Worm (Caenorhabditis elegans): Measurements from ENCODE around the gene R02D5.4.

The R02D5.4 gene

ce11 chrV:14463087-14463486 is 21.4 kb downstream of the R02D5.4 start, which contains the start of gene F08H9.3 (continued):
- TF ChIP-seq ceh-44 (GFP tag; IDR thresholded peaks at IDR 0.05) (peak; percentile 87), daf-16 (GFP tag; optimal IDR thresholded peaks at IDR 0.05) (peak in 1 of 2 experiments; percentile 60), daf-16 (tag; optimal IDR thresholded peaks at IDR 0.05) (peak; percentile 50), nhr-42 (GFP tag; IDR thresholded peaks at IDR 0.05) (0 out of 2 replicates have a peak, but pooled peaks have one; percentile 30), nhr-41 (GFP tag; IDR thresholded peaks at IDR 0.05) (0 out of 2 replicates have a peak, but pooled peaks have one; percentile 37), F49E8.2 (tag; optimal IDR thresholded peaks at IDR 0.05; ENCODE audit: borderline replicate concordance) (peak; percentile 63), mdt-29 (GFP tag; IDR thresholded peaks at IDR 0.05) (0 out of 2 replicates have a peak, but pooled peaks have one; percentile 36), php-3 (GFP tag; IDR thresholded peaks at IDR 0.05) (peak; percentile 58; the same call in 1 of the 2 replicates), Y48G9A.11 (GFP tag; IDR thresholded peaks at IDR 0.05) (peak; percentile 67), saeg-2 (GFP tag; IDR thresholded peaks at IDR 0.05) (0 out of 2 replicates have a peak, but pooled peaks have one; percentile 13), hlh-11 (tag; optimal IDR thresholded peaks at IDR 0.05) (peak; percentile 24), dmd-6 (GFP tag; IDR thresholded peaks at IDR 0.05) (peak; percentile 43), nhr-102 (tag; optimal IDR thresholded peaks at IDR 0.05) (peak; percentile 70)

ce11 chrV:14462653-14463052 is 21.8 kb downstream of the R02D5.4 start:
- TF ChIP-seq Y5F2A.4 (GFP tag; optimal IDR thresholded peaks at IDR 0.05): no peak
- TF ChIP-seq nhr-237 (tag; optimal IDR thresholded peaks at IDR 0.05): no peak
- no peak for TF ChIP-seq daf-16 (GFP tag; optimal IDR thresholded peaks at IDR 0.05)
- TF ChIP-seq daf-16 (tag; optimal IDR thresholded peaks at IDR 0.05): peak; percentile 58
- no peak for TF ChIP-seq spr-3 (GFP tag; optimal IDR thresholded peaks at IDR 0.05)
- TF ChIP-seq aha-1 (tag): peak; percentile 71

ce11 chrV:14460615-14461102 is 23.8 kb downstream of the R02D5.4 start, which contains the start of gene F08H9.2:
Gene F08H9.2, plus strand, starts transcription at chrV:14460665.
- peak; percentile 72 for TF ChIP-seq set-16 (GFP tag; IDR thresholded peaks at IDR 0.05)
- TF ChIP-seq unc-62 (GFP tag; optimal IDR thresholded peaks at IDR 0.05 in 1 of 2): peak in 1 of 2 experiments; percentile 56
- no peak for TF ChIP-seq unc-62 (tag; optimal IDR thresholded peaks at IDR 0.05)
- no peak for TF ChIP-seq nhr-111 (GFP tag; optimal IDR thresholded peaks at IDR 0.05)

ce11 chrV:14460122-14460521 is 24.4 kb downstream of the R02D5.4 start:
- TF ChIP-seq nhr-77 (tag; optimal IDR thresholded peaks at IDR 0.05) (no peak), nhr-41 (GFP tag; IDR thresholded peaks at IDR 0.05) (no peak), nhr-10 (tag; optimal IDR thresholded peaks at IDR 0.05) (no peak), php-3 (GFP tag; IDR thresholded peaks at IDR 0.05) (no peak), ceh-32 (tag; optimal IDR thresholded peaks at IDR 0.05; ENCODE audit: poor library complexity) (no peak), dve-1 (tag; optimal IDR thresholded peaks at IDR 0.05; ENCODE audit: insufficient read depth) (no peak), aly-2 (tag; optimal IDR thresholded peaks at IDR 0.05) (no peak), hlh-11 (tag; optimal IDR thresholded peaks at IDR 0.05) (no peak), zag-1 (tag; optimal IDR thresholded peaks at IDR 0.05) (no peak), tra-1 (GFP tag; IDR thresholded peaks at IDR 0.05) (no peak), rbr-2 (tag; optimal IDR thresholded peaks at IDR 0.05) (no peak), saeg-2 (GFP tag; IDR thresholded peaks at IDR 0.05) (no peak), ceh-28 (tag; optimal IDR thresholded peaks at IDR 0.05) (no peak), set-16 (GFP tag; IDR thresholded peaks at IDR 0.05) (no peak)

- TF ChIP-seq lin-38 (GFP tag; IDR thresholded peaks at IDR 0.05) (peak; percentile 52), nhr-11 (tag; optimal IDR thresholded peaks at IDR 0.05) (no peak), unc-130 (GFP tag; optimal IDR thresholded peaks at IDR 0.05) (peak; percentile 74), mes-2 (tag; optimal IDR thresholded peaks at IDR 0.05; ENCODE audit: poor library complexity, severe bottlenecking) (peak; percentile 10), sdz-12 (GFP tag; optimal IDR thresholded peaks at IDR 0.05) (no peak), hif-1 (tag; optimal IDR thresholded peaks at IDR 0.05) (no peak), Y5F2A.4 (GFP tag; optimal IDR thresholded peaks at IDR 0.05) (no peak), snpc-1.2 (GFP tag; IDR thresholded peaks at IDR 0.05) (peak; percentile 75; the same call in 1 of the 2 replicates), arid-1 (GFP tag; conservative IDR thresholded peaks at IDR 0.05) (peak; percentile 51; the same call in 1 of the 2 replicates), F49E8.2 (tag; optimal IDR thresholded peaks at IDR 0.05; ENCODE audit: borderline replicate concordance) (peak; percentile 85), Y48G9A.11 (GFP tag; IDR thresholded peaks at IDR 0.05) (peak; percentile 62; the same call in 1 of the 2 replicates)
Measured at ce11 chrV:14457070-14457469, 27.4 kb downstream of the R02D5.4 start, which contains the start of gene coh-3. Gene coh-3, plus strand, starts transcription at chrV:14457422.

Measured in whole organism, L4 larva.